Fruit fly (Drosophila melanogaster): ENCODE measurements around the gene CG42590.

The CG42590 gene

dm6 chr3L:8081822-8082221 is 12.8 kb upstream of the CG42590 start:
- no peak for TF ChIP-seq Dll (optimal IDR thresholded peaks at IDR 0.05)
- TF ChIP-seq pan (optimal IDR thresholded peaks at IDR 0.05), result no peak
- TF ChIP-seq CG8478 (optimal IDR thresholded peaks at IDR 0.05), result no peak
- no peak for TF ChIP-seq EcR (GFP tag; optimal IDR thresholded peaks at IDR 0.05)
- TF ChIP-seq psq (optimal IDR thresholded peaks at IDR 0.05), result no peak
- TF ChIP-seq usp (GFP tag; optimal IDR thresholded peaks at IDR 0.05), result no peak

- no peak for TF ChIP-seq CG8478 (optimal IDR thresholded peaks at IDR 0.05)
- no peak for TF ChIP-seq usp (GFP tag; optimal IDR thresholded peaks at IDR 0.05)
- TF ChIP-seq pan (optimal IDR thresholded peaks at IDR 0.05), result no peak
- TF ChIP-seq psq (optimal IDR thresholded peaks at IDR 0.05), result no peak
- no peak for TF ChIP-seq Dll (optimal IDR thresholded peaks at IDR 0.05)
- no peak for TF ChIP-seq EcR (GFP tag; optimal IDR thresholded peaks at IDR 0.05)
Measured at dm6 chr3L:8080790-8081189, 11.7 kb upstream of the CG42590 start.

DNA sequence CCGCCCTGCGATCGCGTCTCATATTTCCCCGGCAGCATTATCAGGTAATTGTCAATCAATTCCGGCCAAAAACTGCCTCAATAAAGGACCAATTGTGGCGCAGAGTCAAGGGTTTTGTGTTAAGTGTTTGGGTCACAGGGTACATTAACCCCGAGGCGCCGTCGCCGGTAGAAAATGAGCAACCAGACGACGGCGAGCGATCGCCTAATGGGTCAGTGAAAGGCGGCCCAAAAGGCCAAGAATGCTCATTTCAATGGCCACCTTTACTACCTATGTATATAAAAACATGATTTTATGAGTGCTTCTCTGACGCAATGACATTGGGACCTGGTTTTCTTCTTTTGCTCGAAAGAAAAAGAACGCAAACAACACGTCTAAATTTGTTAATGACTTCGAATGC is 10.5 kb upstream of the CG42590 start:
- TF ChIP-seq psq (optimal IDR thresholded peaks at IDR 0.05), result no peak
- no peak for TF ChIP-seq EcR (GFP tag; optimal IDR thresholded peaks at IDR 0.05)
- no peak for TF ChIP-seq pan (optimal IDR thresholded peaks at IDR 0.05)
- TF ChIP-seq Dll (optimal IDR thresholded peaks at IDR 0.05), result no peak
- no peak for TF ChIP-seq usp (GFP tag; optimal IDR thresholded peaks at IDR 0.05)
- TF ChIP-seq CG8478 (optimal IDR thresholded peaks at IDR 0.05), result no peak

DNA sequence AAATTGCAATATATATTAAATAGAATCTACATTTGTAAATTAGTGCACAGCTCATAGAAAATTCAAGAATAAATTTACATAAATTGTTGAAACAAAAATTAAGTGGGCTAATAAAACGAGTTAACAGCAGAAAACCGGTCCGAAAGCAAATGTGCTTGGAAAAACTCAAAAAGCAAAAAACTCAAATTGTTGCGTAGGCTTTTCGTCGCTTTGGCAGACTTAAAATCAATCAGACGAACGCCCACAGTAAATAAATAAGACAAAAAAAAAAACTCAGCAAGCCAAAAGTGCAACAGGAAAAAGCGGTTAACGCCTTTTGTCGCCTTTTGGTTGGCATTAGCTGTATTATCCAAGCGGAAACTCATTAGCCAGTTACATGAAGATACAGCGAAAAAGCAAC is 8.9 kb upstream of the CG42590 start:
- no peak for TF ChIP-seq CG8478 (optimal IDR thresholded peaks at IDR 0.05)
- TF ChIP-seq EcR (GFP tag; optimal IDR thresholded peaks at IDR 0.05), result no peak
- no peak for TF ChIP-seq Dll (optimal IDR thresholded peaks at IDR 0.05)
- TF ChIP-seq usp (GFP tag; optimal IDR thresholded peaks at IDR 0.05), result no peak
- no peak for TF ChIP-seq pan (optimal IDR thresholded peaks at IDR 0.05)
- no peak for TF ChIP-seq psq (optimal IDR thresholded peaks at IDR 0.05)

DNA sequence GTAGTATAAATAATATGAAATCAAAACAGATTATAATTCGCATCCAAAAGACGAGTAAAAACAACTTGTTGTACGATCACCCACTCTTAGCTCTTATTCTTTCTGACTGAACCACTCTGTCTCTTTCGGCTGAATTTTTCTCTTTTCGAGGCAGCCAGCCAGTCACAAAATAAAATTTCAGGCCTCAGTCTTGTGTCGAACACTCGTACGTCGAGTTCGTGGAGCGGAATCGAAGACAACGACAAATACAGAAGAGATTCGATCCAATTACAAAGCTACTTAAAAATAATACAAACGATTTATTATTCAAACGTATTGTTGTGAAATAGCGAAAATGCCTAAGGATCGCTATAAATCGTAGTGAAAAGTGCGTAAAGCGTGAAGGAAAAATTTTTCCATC is 8.1 kb upstream of the CG42590 start:
- TF ChIP-seq EcR (GFP tag; optimal IDR thresholded peaks at IDR 0.05) (no peak), usp (GFP tag; optimal IDR thresholded peaks at IDR 0.05) (no peak), psq (optimal IDR thresholded peaks at IDR 0.05) (no peak), pan (optimal IDR thresholded peaks at IDR 0.05) (no peak), CG8478 (optimal IDR thresholded peaks at IDR 0.05) (no peak), Dll (optimal IDR thresholded peaks at IDR 0.05) (no peak)

DNA sequence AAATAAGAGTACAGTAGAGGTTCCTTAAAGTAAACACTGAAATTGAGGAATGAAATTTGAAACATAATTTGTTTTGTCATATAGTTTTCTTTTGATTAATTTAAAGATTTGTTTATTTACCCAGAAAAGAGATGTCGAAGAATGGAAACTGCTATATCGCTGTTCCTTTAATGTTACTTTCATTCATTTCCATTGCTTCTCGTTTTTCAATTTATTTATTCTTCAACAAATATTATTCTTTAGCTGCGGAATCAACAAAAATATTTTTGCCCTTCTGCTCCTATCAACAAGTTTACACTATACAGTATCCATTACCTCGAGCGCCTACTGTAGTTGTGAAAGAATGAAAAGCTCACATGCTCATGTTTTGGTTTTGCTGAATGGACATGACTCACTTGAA is 7.1 kb upstream of the CG42590 start:
- TF ChIP-seq usp (GFP tag; optimal IDR thresholded peaks at IDR 0.05) (no peak), Dll (optimal IDR thresholded peaks at IDR 0.05) (no peak), pan (optimal IDR thresholded peaks at IDR 0.05) (no peak), CG8478 (optimal IDR thresholded peaks at IDR 0.05) (no peak), EcR (GFP tag; optimal IDR thresholded peaks at IDR 0.05) (no peak), psq (optimal IDR thresholded peaks at IDR 0.05) (no peak)

dm6 chr3L:8074944-8075343 is 5.9 kb upstream of the CG42590 start:
- TF ChIP-seq CG8478 (optimal IDR thresholded peaks at IDR 0.05) (no peak), EcR (GFP tag; optimal IDR thresholded peaks at IDR 0.05) (no peak), Dll (optimal IDR thresholded peaks at IDR 0.05) (no peak), usp (GFP tag; optimal IDR thresholded peaks at IDR 0.05) (no peak), pan (optimal IDR thresholded peaks at IDR 0.05) (no peak), psq (optimal IDR thresholded peaks at IDR 0.05) (no peak)

DNA sequence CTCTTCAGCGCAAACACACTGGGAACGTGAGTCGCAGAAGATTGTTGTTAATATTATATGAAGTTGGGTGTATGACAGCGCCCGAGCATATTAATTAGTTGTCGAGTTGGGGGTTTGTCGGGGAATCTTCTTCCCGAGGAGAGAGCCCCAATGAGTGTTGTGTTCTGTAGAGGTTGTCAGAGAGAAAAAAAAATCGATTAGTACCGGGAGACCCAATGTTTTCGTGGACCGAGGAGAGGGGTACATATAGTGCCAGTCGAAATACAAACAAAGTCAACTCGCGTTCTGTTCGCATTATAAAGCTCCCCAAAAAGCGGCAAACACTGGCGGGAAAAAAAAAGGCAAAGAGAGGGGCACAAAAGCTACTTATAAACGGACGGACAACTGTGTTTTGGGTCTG is 4.8 kb upstream of the CG42590 start:
- TF ChIP-seq CG8478 (optimal IDR thresholded peaks at IDR 0.05), result no peak

DNA sequence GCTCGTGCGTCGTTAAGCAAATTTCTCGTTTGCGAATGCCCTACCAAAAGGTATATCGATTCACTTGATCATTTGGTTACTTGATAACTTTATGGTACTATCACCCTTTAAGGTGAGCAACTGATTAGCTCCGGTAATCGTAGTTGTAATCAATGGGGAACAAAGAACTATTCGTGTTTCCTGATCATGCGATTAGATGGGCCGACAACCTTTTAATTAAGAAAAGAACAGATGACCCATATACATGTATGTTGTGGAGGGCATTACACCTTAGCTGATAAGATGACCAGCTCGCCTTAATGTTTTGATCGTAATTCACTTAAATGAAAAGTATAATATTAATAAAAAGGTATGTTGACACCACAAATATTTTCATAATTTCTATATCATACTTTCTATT is 4.3 kb upstream of the CG42590 start:
- TF ChIP-seq usp (GFP tag; optimal IDR thresholded peaks at IDR 0.05) (no peak), pan (optimal IDR thresholded peaks at IDR 0.05) (no peak), EcR (GFP tag; optimal IDR thresholded peaks at IDR 0.05) (no peak)

DNA sequence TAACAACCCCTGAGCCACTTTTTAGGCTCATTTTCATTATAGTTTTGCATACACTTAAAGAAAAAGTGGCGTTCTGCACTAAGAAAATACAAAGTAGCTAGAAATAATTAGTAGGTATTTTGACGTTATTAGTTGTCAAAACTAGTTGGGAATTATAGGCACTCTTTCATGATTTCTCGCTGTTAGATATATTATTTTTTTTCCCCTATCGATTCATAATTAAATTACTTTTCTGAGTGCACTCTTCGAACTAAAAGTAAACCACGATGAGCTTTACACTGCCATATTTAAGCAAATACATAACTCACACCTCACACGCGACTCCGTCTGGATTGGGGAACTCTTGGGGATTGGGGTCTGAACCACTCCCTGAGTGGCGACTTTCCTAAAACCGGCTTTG is 3.7 kb upstream of the CG42590 start:
- TF ChIP-seq pan (optimal IDR thresholded peaks at IDR 0.05) (no peak), psq (optimal IDR thresholded peaks at IDR 0.05) (no peak)

DNA sequence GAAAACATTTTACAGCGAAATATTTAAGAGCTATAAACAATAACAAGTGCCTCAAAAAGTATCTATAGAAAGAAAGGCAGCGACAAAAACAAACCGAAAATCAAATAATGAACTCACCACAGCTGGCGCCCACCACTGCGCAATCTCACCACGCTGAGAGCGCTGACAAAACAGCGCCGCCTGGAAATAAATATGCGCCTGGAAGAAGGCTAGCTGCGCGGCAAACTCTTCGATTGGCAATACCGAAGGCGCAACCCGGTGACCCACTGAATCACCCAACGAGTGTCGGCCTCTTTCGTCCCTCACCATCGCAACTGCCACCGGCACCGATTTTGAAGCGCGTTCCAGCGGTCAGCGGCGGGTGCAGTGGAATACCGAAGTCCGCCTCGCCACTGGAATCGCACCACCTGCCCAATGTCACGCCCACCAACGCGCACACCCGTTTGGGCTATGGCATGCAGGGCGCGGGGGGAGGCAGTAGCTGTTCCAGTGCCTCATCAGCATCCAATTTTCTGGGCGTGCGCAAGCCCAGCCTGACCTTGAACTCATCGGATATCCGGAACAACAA is 2.7 kb upstream of the CG42590 start:
- TF ChIP-seq CG8478 (optimal IDR thresholded peaks at IDR 0.05), result no peak
- TF ChIP-seq psq (optimal IDR thresholded peaks at IDR 0.05), result no peak
- no peak for TF ChIP-seq usp (GFP tag; optimal IDR thresholded peaks at IDR 0.05)
- TF ChIP-seq Dll (optimal IDR thresholded peaks at IDR 0.05), result no peak
- TF ChIP-seq EcR (GFP tag; optimal IDR thresholded peaks at IDR 0.05), result no peak
- TF ChIP-seq pan (optimal IDR thresholded peaks at IDR 0.05), result no peak

dm6 chr3L:8071192-8071591 is 2.1 kb upstream of the CG42590 start:
- TF ChIP-seq psq (optimal IDR thresholded peaks at IDR 0.05), result no peak
- no peak for TF ChIP-seq pan (optimal IDR thresholded peaks at IDR 0.05)
- TF ChIP-seq Dll (optimal IDR thresholded peaks at IDR 0.05), result no peak

dm6 chr3L:8069860-8070259 is 793 bp upstream of the CG42590 start, which contains the start of gene CG42591:
Gene CG42591, minus strand, starts transcription at chr3L:8069960.
- no peak for TF ChIP-seq CG8478 (optimal IDR thresholded peaks at IDR 0.05)
- no peak for TF ChIP-seq Dll (optimal IDR thresholded peaks at IDR 0.05)
- no peak for TF ChIP-seq pan (optimal IDR thresholded peaks at IDR 0.05)
- no peak for TF ChIP-seq usp (GFP tag; optimal IDR thresholded peaks at IDR 0.05)
- TF ChIP-seq EcR (GFP tag; optimal IDR thresholded peaks at IDR 0.05), result no peak
- no peak for TF ChIP-seq psq (optimal IDR thresholded peaks at IDR 0.05)

DNA sequence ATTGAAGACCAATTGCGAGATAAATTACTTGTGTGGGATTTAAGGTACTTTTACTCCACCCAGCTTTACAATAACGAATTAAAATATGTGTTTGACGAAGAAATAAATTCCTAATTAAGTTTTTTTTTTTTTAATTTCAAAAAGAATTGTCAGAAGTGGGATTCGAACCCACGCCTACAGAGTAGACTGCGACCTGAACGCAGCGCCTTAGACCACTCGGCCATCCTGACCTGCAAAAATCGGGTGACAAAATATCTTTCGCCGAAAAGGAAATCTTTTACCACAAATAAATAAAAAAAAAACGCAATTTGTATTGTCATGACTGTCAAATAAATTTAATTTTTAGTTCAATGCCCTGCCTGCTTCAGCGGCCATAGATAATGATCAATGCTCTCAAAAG is 1.0 kb downstream of the CG42590 start:
- no peak for TF ChIP-seq pan (optimal IDR thresholded peaks at IDR 0.05)
- TF ChIP-seq EcR (GFP tag; optimal IDR thresholded peaks at IDR 0.05), result no peak
- no peak for TF ChIP-seq psq (optimal IDR thresholded peaks at IDR 0.05)
- TF ChIP-seq CG8478 (optimal IDR thresholded peaks at IDR 0.05), result no peak
- TF ChIP-seq usp (GFP tag; optimal IDR thresholded peaks at IDR 0.05), result no peak
- TF ChIP-seq Dll (optimal IDR thresholded peaks at IDR 0.05), result no peak
